Fruit fly (Drosophila melanogaster): Measurements from ENCODE around the gene CG14384.

Gene CG14384

dm6 chr3R:13012351-13012750 is 44.8 kb upstream of the CG14384 start (continued):
- TF ChIP-seq CG32772 (GFP tag; IDR thresholded peaks at IDR 0.05), result peak; percentile 72
- peak; percentile 73 to 75 for TF ChIP-seq dpn (GFP tag; optimal IDR thresholded peaks at IDR 0.05)
- peak; percentile 47 for TF ChIP-seq repo (GFP tag; optimal IDR thresholded peaks at IDR 0.05)
- TF ChIP-seq Side (GFP tag; optimal IDR thresholded peaks at IDR 0.05), result peak; percentile 55
- TF ChIP-seq CG7928 (GFP tag; optimal IDR thresholded peaks at IDR 0.05), result no peak
- TF ChIP-seq ac (GFP tag; optimal IDR thresholded peaks at IDR 0.05), result no peak
- no peak for TF ChIP-seq mld (GFP tag; IDR thresholded peaks at IDR 0.05; ENCODE audit: partially characterized antibody)
- TF ChIP-seq CG9437 (GFP tag; optimal IDR thresholded peaks at IDR 0.05), result peak; percentile 5
- TF ChIP-seq CG7839 (tag; optimal IDR thresholded peaks at IDR 0.05), result peak; percentile 56
- peak; percentile 41; the same call in 1 of the 2 replicates for TF ChIP-seq stc (GFP tag; IDR thresholded peaks at IDR 0.05)
- TF ChIP-seq pzg (GFP tag; optimal IDR thresholded peaks at IDR 0.05), result peak; percentile 18
- no peak for TF ChIP-seq Elba2 (GFP tag; optimal IDR thresholded peaks at IDR 0.05)
- TF ChIP-seq zen2 (GFP tag; IDR thresholded peaks at IDR 0.05; ENCODE audit: partially characterized antibody), result no peak
- no peak for TF ChIP-seq Poxn (GFP tag; IDR thresholded peaks at IDR 0.05)
- peak; percentile 30 for TF ChIP-seq CG3281 (GFP tag; optimal IDR thresholded peaks at IDR 0.05)
- peak; percentile 84 for TF ChIP-seq vvl (GFP tag; IDR thresholded peaks at IDR 0.05)
- TF ChIP-seq crol (GFP tag; IDR thresholded peaks at IDR 0.05), result peak; percentile 96
- TF ChIP-seq lbe (GFP tag; optimal IDR thresholded peaks at IDR 0.05), result peak; percentile 76
- no peak for TF ChIP-seq D (optimal IDR thresholded peaks at IDR 0.05)
- peak; percentile 40 for TF ChIP-seq D (GFP tag; optimal IDR thresholded peaks at IDR 0.05)
- TF ChIP-seq CG12391 (tag; optimal IDR thresholded peaks at IDR 0.05), result peak; percentile 45
- peak; percentile 73 for TF ChIP-seq disco-r (GFP tag; optimal IDR thresholded peaks at IDR 0.05)
- TF ChIP-seq CrebB (tag; optimal IDR thresholded peaks at IDR 0.05), result peak; percentile 66
- TF ChIP-seq fd64A (GFP tag; optimal IDR thresholded peaks at IDR 0.05), result peak; percentile 0
- no peak for TF ChIP-seq Tbp (GFP tag; optimal IDR thresholded peaks at IDR 0.05)
- peak; percentile 91 for TF ChIP-seq Aef1 (GFP tag; IDR thresholded peaks at IDR 0.05)
- TF ChIP-seq HmgZ (tag; optimal IDR thresholded peaks at IDR 0.05), result no peak
- no peak for TF ChIP-seq CG4617 (GFP tag; optimal IDR thresholded peaks at IDR 0.05; ENCODE audit: borderline replicate concordance)
- TF ChIP-seq CG4424 (GFP tag; optimal IDR thresholded peaks at IDR 0.05), result peak; percentile 18
- peak; percentile 22 for TF ChIP-seq Six4 (GFP tag; optimal IDR thresholded peaks at IDR 0.05)
- TF ChIP-seq crp (GFP tag; optimal IDR thresholded peaks at IDR 0.05), result no peak
- peak; percentile 23; the same call in 1 of the 2 replicates for TF ChIP-seq CG9215 (GFP tag; IDR thresholded peaks at IDR 0.05)
- TF ChIP-seq amos (GFP tag; IDR thresholded peaks at IDR 0.05; ENCODE audit: partially characterized antibody), result no peak
- peak; percentile 18 for TF ChIP-seq twi (tag; optimal IDR thresholded peaks at IDR 0.05)
- TF ChIP-seq CG18619 (GFP tag; optimal IDR thresholded peaks at IDR 0.05), result peak; percentile 66
- peak; percentile 24; the same call in 2 of the 3 replicates for TF ChIP-seq croc (GFP tag; conservative IDR thresholded peaks at IDR 0.05)
- 0 out of 3 replicates have a peak, but pooled peaks have one; percentile 11 for TF ChIP-seq CG6791 (GFP tag; IDR thresholded peaks at IDR 0.05; ENCODE audit: partially characterized antibody)
- no peak for TF ChIP-seq Dip2 (GFP tag; IDR thresholded peaks at IDR 0.05)
- peak; percentile 52 for TF ChIP-seq grau (tag; optimal IDR thresholded peaks at IDR 0.05)
- TF ChIP-seq CG10959 (GFP tag; IDR thresholded peaks at IDR 0.05), result no peak
- TF ChIP-seq CG18599 (GFP tag; optimal IDR thresholded peaks at IDR 0.05), result peak; percentile 73

DNA sequence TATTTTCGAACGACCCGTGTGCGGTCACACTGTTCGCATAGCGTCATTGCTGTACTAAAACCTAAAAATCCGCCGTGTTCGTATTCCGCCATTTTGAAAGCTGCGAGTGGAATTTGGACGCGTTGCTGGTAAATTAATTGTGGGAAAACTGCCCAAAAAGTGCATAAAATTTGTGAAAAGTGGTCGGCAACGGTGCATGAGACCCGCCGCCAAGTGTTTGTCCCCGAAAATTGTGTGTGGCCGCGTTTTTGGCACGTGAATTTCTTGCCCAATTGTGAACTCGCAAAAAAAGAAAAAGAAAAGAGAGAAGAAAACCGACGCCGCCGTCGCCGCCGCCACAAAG is 44.1 kb upstream of the CG14384 start, which contains the start of gene CtBP:
Gene CtBP (plus strand): TSS at position 29 of the 343 bp plus-strand sequence.
- no peak for TF ChIP-seq CG10654 (GFP tag; optimal IDR thresholded peaks at IDR 0.05)
- TF ChIP-seq C15 (GFP tag; IDR thresholded peaks at IDR 0.05), result no peak
- TF ChIP-seq CG7928 (GFP tag; optimal IDR thresholded peaks at IDR 0.05), result no peak
- peak; percentile 24 for TF ChIP-seq zf30C (GFP tag; optimal IDR thresholded peaks at IDR 0.05)
- TF ChIP-seq cas (GFP tag; IDR thresholded peaks at IDR 0.05), result no peak
- no peak for TF ChIP-seq Mes4 (GFP tag; optimal IDR thresholded peaks at IDR 0.05)
- TF ChIP-seq CG10209 (GFP tag; optimal IDR thresholded peaks at IDR 0.05), result no peak
- TF ChIP-seq jigr1 (GFP tag; IDR thresholded peaks at IDR 0.05), result no peak
- no peak for TF ChIP-seq CG14860 (GFP tag; IDR thresholded peaks at IDR 0.05; ENCODE audit: partially characterized antibody)
- TF ChIP-seq CG17359 (tag; optimal IDR thresholded peaks at IDR 0.05), result no peak
- TF ChIP-seq Elba2 (GFP tag; optimal IDR thresholded peaks at IDR 0.05), result peak; percentile 4
- TF ChIP-seq YL-1 (GFP tag; optimal IDR thresholded peaks at IDR 0.05), result no peak
- TF ChIP-seq dmrt11E (tag; optimal IDR thresholded peaks at IDR 0.05), result no peak
- no peak for TF ChIP-seq Kr (GFP tag; optimal IDR thresholded peaks at IDR 0.05)

Measured in whole organism, embryonic.